Fruit fly (Drosophila melanogaster): ENCODE data around the gene Gapvd1.

Gapvd1 gene

DNA sequence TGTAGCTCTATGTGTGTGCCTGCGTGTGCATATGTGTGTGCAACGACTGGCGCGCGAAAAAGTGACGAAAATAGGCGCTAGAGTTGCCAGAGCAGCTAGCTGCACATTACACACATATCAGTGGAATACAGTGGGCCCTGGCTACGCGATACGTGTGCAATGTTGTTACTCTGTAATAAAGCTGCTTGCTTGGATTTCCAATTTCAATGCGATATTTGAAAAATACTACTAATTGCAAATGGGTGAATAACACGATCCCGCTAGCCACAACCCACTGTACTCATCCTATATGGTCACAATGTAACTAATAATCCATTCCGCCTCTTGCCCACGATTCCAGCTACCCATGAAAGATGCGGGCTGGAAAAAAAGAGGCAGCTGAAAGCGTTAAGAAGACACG lies 26.2 kb downstream of the Gapvd1 start (continued):
- peak; percentile 82 for TF ChIP-seq klu (GFP tag; IDR thresholded peaks at IDR 0.05)
- TF ChIP-seq CG9932 (GFP tag; IDR thresholded peaks at IDR 0.05) = peak; percentile 94
- no peak for TF ChIP-seq tio (GFP tag; optimal IDR thresholded peaks at IDR 0.05)
- TF ChIP-seq H2.0 (GFP tag; IDR thresholded peaks at IDR 0.05) = peak; percentile 95
- peak; percentile 92 for TF ChIP-seq Oli (tag; optimal IDR thresholded peaks at IDR 0.05)
- peak; percentile 92 for TF ChIP-seq Fer3 (tag; optimal IDR thresholded peaks at IDR 0.05)
- TF ChIP-seq bsh (GFP tag; optimal IDR thresholded peaks at IDR 0.05) = peak; percentile 83 to 94
- TF ChIP-seq CG9215 (GFP tag; IDR thresholded peaks at IDR 0.05) = peak; percentile 87
- peak; percentile 91 for TF ChIP-seq jing (GFP tag; optimal IDR thresholded peaks at IDR 0.05)
- TF ChIP-seq CG15514 (GFP tag; optimal IDR thresholded peaks at IDR 0.05) = peak; percentile 85
- peak; percentile 73 for TF ChIP-seq CG8290 (GFP tag; optimal IDR thresholded peaks at IDR 0.05)
- peak in 1 of 2 experiments; percentile 99 for TF ChIP-seq CG8290 (tag; optimal IDR thresholded peaks at IDR 0.05)
- peak; percentile 94 for TF ChIP-seq CG11247 (GFP tag; IDR thresholded peaks at IDR 0.05)
- TF ChIP-seq cato (GFP tag; optimal IDR thresholded peaks at IDR 0.05; ENCODE audit: borderline replicate concordance) = peak; percentile 82
- no peak for TF ChIP-seq knrl (GFP tag; IDR thresholded peaks at IDR 0.05; ENCODE audit: partially characterized antibody)
- peak; percentile 91 for TF ChIP-seq CG7372 (GFP tag; IDR thresholded peaks at IDR 0.05)
- TF ChIP-seq CG3838 (GFP tag; optimal IDR thresholded peaks at IDR 0.05) = peak; percentile 77
- peak; percentile 78 for TF ChIP-seq E2f2 (GFP tag; IDR thresholded peaks at IDR 0.05)
- TF ChIP-seq Six4 (GFP tag; optimal IDR thresholded peaks at IDR 0.05) = peak; percentile 88
- TF ChIP-seq CG13775 (GFP tag; optimal IDR thresholded peaks at IDR 0.05) = peak; percentile 86
- peak; percentile 87 for TF ChIP-seq gt (GFP tag; IDR thresholded peaks at IDR 0.05)
- peak; percentile 92 for TF ChIP-seq Hmr (GFP tag; optimal IDR thresholded peaks at IDR 0.05)
- peak; percentile 54 for TF ChIP-seq sqz (GFP tag; optimal IDR thresholded peaks at IDR 0.05)
- peak; percentile 64 for TF ChIP-seq Deaf1 (tag; optimal IDR thresholded peaks at IDR 0.05)
- TF ChIP-seq Drgx (GFP tag; IDR thresholded peaks at IDR 0.05) = peak; percentile 98
- TF ChIP-seq Blimp-1 (GFP tag; optimal IDR thresholded peaks at IDR 0.05) = peak; percentile 86
- no peak for TF ChIP-seq Sin3A (optimal IDR thresholded peaks at IDR 0.05)
- peak; percentile 56 for TF ChIP-seq trem (tag; optimal IDR thresholded peaks at IDR 0.05)
- TF ChIP-seq CG18619 (GFP tag; optimal IDR thresholded peaks at IDR 0.05) = peak; percentile 88
- TF ChIP-seq CG7987 (GFP tag; optimal IDR thresholded peaks at IDR 0.05) = peak; percentile 72
- TF ChIP-seq TFAM (GFP tag; optimal IDR thresholded peaks at IDR 0.05) = peak; percentile 52
- peak; percentile 67 for TF ChIP-seq Nf-YB (GFP tag; optimal IDR thresholded peaks at IDR 0.05)
- TF ChIP-seq sr (GFP tag; IDR thresholded peaks at IDR 0.05) = peak; percentile 87
- peak; percentile 75 for TF ChIP-seq CG8281 (tag; optimal IDR thresholded peaks at IDR 0.05)
- peak; percentile 68 for TF ChIP-seq CG3065 (GFP tag; optimal IDR thresholded peaks at IDR 0.05)
- TF ChIP-seq pum (GFP tag; optimal IDR thresholded peaks at IDR 0.05) = peak; percentile 92
- TF ChIP-seq sob (GFP tag; IDR thresholded peaks at IDR 0.05) = peak; percentile 96
- peak; percentile 95 for TF ChIP-seq NFAT (GFP tag; IDR thresholded peaks at IDR 0.05)
- TF ChIP-seq ewg (GFP tag; optimal IDR thresholded peaks at IDR 0.05) = peak; percentile 86
- peak; percentile 72 for TF ChIP-seq CG10267 (tag; optimal IDR thresholded peaks at IDR 0.05)
- peak; percentile 89 for TF ChIP-seq phol (tag; optimal IDR thresholded peaks at IDR 0.05)
- no peak for TF ChIP-seq CG1832 (GFP tag; optimal IDR thresholded peaks at IDR 0.05)
- TF ChIP-seq kni (GFP tag; optimal IDR thresholded peaks at IDR 0.05) = peak; percentile 12
- peak; percentile 89 to 92 for TF ChIP-seq Hr51 (GFP tag; optimal IDR thresholded peaks at IDR 0.05)
- TF ChIP-seq CG31441 (GFP tag; IDR thresholded peaks at IDR 0.05) = peak; percentile 86
- peak; percentile 89 for TF ChIP-seq CG3281 (GFP tag; optimal IDR thresholded peaks at IDR 0.05)
- no peak for TF ChIP-seq abd-A (tag; optimal IDR thresholded peaks at IDR 0.05)
- TF ChIP-seq MESR4 (GFP tag; optimal IDR thresholded peaks at IDR 0.05) = peak; percentile 12
- TF ChIP-seq mam (GFP tag; optimal IDR thresholded peaks at IDR 0.05) = peak; percentile 96
- peak; percentile 93 for TF ChIP-seq Side (GFP tag; optimal IDR thresholded peaks at IDR 0.05)
- TF ChIP-seq Scr (GFP tag; IDR thresholded peaks at IDR 0.05; ENCODE audit: partially characterized antibody) = no peak

Data from whole organism, embryonic.